Fruit fly (Drosophila melanogaster) whole organism, wandering third instar larva: ENCODE results near the gene CG33523.

Source experiments
- Abd-B ChIP-seq: fragments of >200 bp; optimal IDR thresholded peaks from 2 replicates; lab custom pipeline; 2017; ENCODE audit warnings: missing biosample characterization, missing genetic modification characterization
- CG32264 ChIP-seq: fragments of 200-800 bp; sonication (Bioruptor generic); optimal IDR thresholded peaks from 2 replicates; lab custom pipeline; 2016; ENCODE audit warnings: missing biosample characterization, missing genetic modification characterization
- CG9705 ChIP-seq: fragments of 200-800 bp; sonication (Bioruptor generic); optimal IDR thresholded peaks from 2 replicates; lab custom pipeline; 2018; ENCODE audit warnings: missing biosample characterization, mild to moderate bottlenecking, missing genetic modification characterization
- Dfd ChIP-seq: fragments of >200 bp; optimal IDR thresholded peaks from 2 replicates; lab custom pipeline; 2017; ENCODE audit warnings: missing biosample characterization, missing genetic modification characterization
- GATAd ChIP-seq: sonication (Bioruptor generic); optimal IDR thresholded peaks from 2 replicates; lab custom pipeline; 2016; ENCODE audit warnings: missing biosample characterization, missing genetic modification characterization
- HLH106 ChIP-seq: fragments of 200-800 bp; optimal IDR thresholded peaks from 3 replicates; lab custom pipeline; 2019; ENCODE audit warnings: missing biosample characterization, mild to moderate bottlenecking, missing genetic modification characterization, moderate library complexity
- Mio ChIP-seq: sonication (Bioruptor generic); optimal IDR thresholded peaks from 2 replicates; lab custom pipeline; 2016; ENCODE audit warnings: missing biosample characterization, missing genetic modification characterization
- Sp1 ChIP-seq: fragments of 200-800 bp; sonication (Bioruptor generic); optimal IDR thresholded peaks from 3 replicates; lab custom pipeline; 2019; ENCODE audit warnings: missing biosample characterization, mild to moderate bottlenecking, missing genetic modification characterization, moderate library complexity
- brk ChIP-seq: fragments of 200-800 bp; sonication (Bioruptor generic); optimal IDR thresholded peaks from 2 replicates; lab custom pipeline; 2016; ENCODE audit warnings: missing biosample characterization, mild to moderate bottlenecking, missing genetic modification characterization
- dsf ChIP-seq: sonication (Bioruptor generic); optimal IDR thresholded peaks from 2 replicates; lab custom pipeline; 2016; ENCODE audit warnings: missing biosample characterization, missing genetic modification characterization, borderline replicate concordance
- jim ChIP-seq: fragments of 175-275, 200-325 bp; sonication (Bioruptor generic); optimal IDR thresholded peaks from 2 replicates; lab custom pipeline; 2016; ENCODE audit warnings: missing biosample characterization, mild to moderate bottlenecking, missing genetic modification characterization
- rgr ChIP-seq: fragments of 200-800 bp; sonication (Bioruptor generic); optimal IDR thresholded peaks from 3 replicates; lab custom pipeline; 2016; ENCODE audit warnings: missing biosample characterization, mild to moderate bottlenecking, missing genetic modification characterization

DNA sequence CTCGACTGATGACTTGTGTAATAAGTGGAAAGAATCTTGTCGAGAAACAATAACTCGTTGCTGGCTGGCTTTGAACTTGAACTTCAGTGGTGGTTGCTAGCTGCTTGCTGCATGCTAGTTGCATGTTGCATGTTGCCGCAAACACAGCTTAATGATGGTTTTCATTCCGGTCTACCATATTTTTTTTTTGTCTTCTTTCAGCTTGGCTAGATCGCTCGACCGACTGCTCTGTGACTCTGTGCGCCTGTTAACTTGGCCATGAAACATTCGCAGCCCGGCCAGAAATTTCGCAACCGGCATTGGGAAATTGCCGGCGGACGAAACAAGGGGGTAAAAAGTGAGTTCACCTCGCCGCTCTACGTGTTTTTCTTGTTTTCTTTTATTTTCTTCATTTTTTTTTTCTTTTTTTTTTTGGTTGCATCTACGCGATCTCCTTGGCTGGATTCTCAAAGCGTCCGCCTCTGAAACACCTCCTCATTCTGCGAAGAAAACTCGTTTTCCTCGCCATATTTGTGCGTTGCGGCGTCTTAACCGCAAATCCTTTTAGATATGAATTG is 19.8 kb downstream of the CG33523 start:
- no peak for TF ChIP-seq Dfd (GFP tag; lab: Kevin White, UChicago)
- TF ChIP-seq HLH106 (tag; lab: Kevin White, UChicago) = no peak
- no peak for TF ChIP-seq CG32264 (GFP tag; lab: Kevin White, UChicago)
- TF ChIP-seq dsf (GFP tag; lab: Kevin White, UChicago) = no peak
- no peak for TF ChIP-seq Sp1 (GFP tag; lab: Kevin White, UChicago)
- TF ChIP-seq CG9705 = no peak
- TF ChIP-seq Mio (GFP tag; lab: Kevin White, UChicago) = no peak
- TF ChIP-seq jim = no peak
- TF ChIP-seq rgr = no peak
- no peak for TF ChIP-seq GATAd
- no peak for TF ChIP-seq Abd-B
- TF ChIP-seq brk (GFP tag; lab: Kevin White, UChicago) = no peak
